Worm (Caenorhabditis elegans): ENCODE measurements around the gene F53A2.9.

The F53A2.9 gene

ce11 chrIII:13348891-13349290 lies 10.3 kb downstream of the F53A2.9 start:
- TF ChIP-seq peb-1 (tag; optimal IDR thresholded peaks at IDR 0.05) (no peak), unc-62 (GFP tag; optimal IDR thresholded peaks at IDR 0.05) (no peak), skn-1 (tag; optimal IDR thresholded peaks at IDR 0.05) (no peak), fos-1 (tag; optimal IDR thresholded peaks at IDR 0.05) (no peak), alr-1 (tag; optimal IDR thresholded peaks at IDR 0.05) (no peak), ztf-11 (tag; optimal IDR thresholded peaks at IDR 0.05) (no peak), gmeb-1 (tag; optimal IDR thresholded peaks at IDR 0.05) (no peak), nhr-21 (tag; optimal IDR thresholded peaks at IDR 0.05) (no peak), ZK546.5 (tag; optimal IDR thresholded peaks at IDR 0.05) (no peak), crh-2 (tag; optimal IDR thresholded peaks at IDR 0.05) (no peak), mab-5 (tag; optimal IDR thresholded peaks at IDR 0.05) (no peak), F13H6.1 (tag; optimal IDR thresholded peaks at IDR 0.05) (no peak), nhr-129 (tag; optimal IDR thresholded peaks at IDR 0.05) (no peak), dmd-4 (tag; optimal IDR thresholded peaks at IDR 0.05) (no peak), unc-39 (tag; optimal IDR thresholded peaks at IDR 0.05) (no peak), elt-1 (tag; optimal IDR thresholded peaks at IDR 0.05) (no peak)

- TF ChIP-seq lin-13 (GFP tag; optimal IDR thresholded peaks at IDR 0.05) (no peak), ztf-4 (tag; optimal IDR thresholded peaks at IDR 0.05) (no peak), sma-9 (GFP tag; optimal IDR thresholded peaks at IDR 0.05) (peak; percentile 29), sma-9 (tag; optimal IDR thresholded peaks at IDR 0.05) (no peak), unc-55 (GFP tag; optimal IDR thresholded peaks at IDR 0.05) (peak; percentile 70), elt-3 (tag; optimal IDR thresholded peaks at IDR 0.05) (no peak), nhr-77 (tag; optimal IDR thresholded peaks at IDR 0.05) (no peak)
Measured at ce11 chrIII:13347782-13348327, 11.3 kb downstream of the F53A2.9 start.

DNA sequence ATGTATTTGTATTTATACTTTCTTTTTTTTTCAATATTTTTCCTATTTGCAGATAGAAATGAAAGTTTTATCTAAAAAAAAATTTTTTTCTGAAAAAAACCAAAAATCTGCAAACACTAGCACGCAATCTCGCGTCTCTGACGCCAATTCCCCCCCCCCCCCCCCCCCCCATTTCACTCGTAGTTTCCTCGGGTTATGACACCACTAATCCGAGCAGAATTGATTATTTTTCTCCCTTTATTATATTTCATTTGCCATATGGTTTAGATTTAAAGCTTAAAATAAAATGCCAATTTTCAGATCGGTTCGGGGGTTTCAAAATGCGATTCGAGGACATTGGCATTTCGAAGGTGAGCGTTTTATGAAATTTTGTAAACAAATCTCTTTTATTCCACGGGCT lies 12.4 kb downstream of the F53A2.9 start, which contains the start of gene mtm-6:
Gene mtm-6, plus strand, starts transcription at position 301 of the 400 bp plus-strand sequence.
- TF ChIP-seq C34F6.9 (tag; optimal IDR thresholded peaks at IDR 0.05), result no peak
- no peak for TF ChIP-seq lin-13 (GFP tag; optimal IDR thresholded peaks at IDR 0.05)
- no peak for TF ChIP-seq ztf-11 (tag; optimal IDR thresholded peaks at IDR 0.05)
- TF ChIP-seq egl-27 (tag; optimal IDR thresholded peaks at IDR 0.05), result no peak
- no peak for TF ChIP-seq ZK546.5 (tag; optimal IDR thresholded peaks at IDR 0.05)
- no peak for TF ChIP-seq elt-1 (tag; optimal IDR thresholded peaks at IDR 0.05)
- TF ChIP-seq Y55F3AM.14 (GFP tag; optimal IDR thresholded peaks at IDR 0.05), result no peak
- TF ChIP-seq ceh-16 (tag; optimal IDR thresholded peaks at IDR 0.05), result no peak
- no peak for TF ChIP-seq nhr-12 (tag; optimal IDR thresholded peaks at IDR 0.05)
- no peak for TF ChIP-seq zag-1 (tag; optimal IDR thresholded peaks at IDR 0.05)
- no peak for TF ChIP-seq mdl-1 (tag; optimal IDR thresholded peaks at IDR 0.05)
- no peak for TF ChIP-seq fos-1 (tag; optimal IDR thresholded peaks at IDR 0.05)
- no peak for TF ChIP-seq aly-2 (tag; optimal IDR thresholded peaks at IDR 0.05)
- no peak for TF ChIP-seq lsy-2 (tag; optimal IDR thresholded peaks at IDR 0.05)
- no peak for TF ChIP-seq nhr-21 (tag; optimal IDR thresholded peaks at IDR 0.05)
- no peak for TF ChIP-seq gmeb-1 (tag; optimal IDR thresholded peaks at IDR 0.05)
- no peak for TF ChIP-seq mbf-1 (tag; optimal IDR thresholded peaks at IDR 0.05)
- TF ChIP-seq alr-1 (tag; optimal IDR thresholded peaks at IDR 0.05), result no peak
- no peak for TF ChIP-seq ceh-82 (tag; optimal IDR thresholded peaks at IDR 0.05)
- TF ChIP-seq unc-55 (GFP tag; optimal IDR thresholded peaks at IDR 0.05), result no peak

ce11 chrIII:13344538-13345136 lies 14.5 kb downstream of the F53A2.9 start, which contains the start of gene acaa-2:
Gene acaa-2, plus strand, starts transcription at chrIII:13344937.
- TF ChIP-seq nhr-25 (tag; optimal IDR thresholded peaks at IDR 0.05) (peak; percentile 13), lsy-2 (tag; optimal IDR thresholded peaks at IDR 0.05) (peak in 1 of 2 experiments; percentile 43), nhr-237 (tag; optimal IDR thresholded peaks at IDR 0.05) (no peak), sma-3 (GFP tag; optimal IDR thresholded peaks at IDR 0.05) (peak; percentile 8), unc-55 (GFP tag; optimal IDR thresholded peaks at IDR 0.05) (peak; percentile 33), alr-1 (tag; optimal IDR thresholded peaks at IDR 0.05) (no peak), sma-9 (GFP tag; optimal IDR thresholded peaks at IDR 0.05) (no peak), sma-9 (tag; optimal IDR thresholded peaks at IDR 0.05) (no peak), lin-39 (tag; optimal IDR thresholded peaks at IDR 0.05) (no peak), nhr-10 (tag; optimal IDR thresholded peaks at IDR 0.05) (no peak), unc-39 (tag; optimal IDR thresholded peaks at IDR 0.05) (no peak), C34F6.9 (tag; optimal IDR thresholded peaks at IDR 0.05) (peak; percentile 42), aly-2 (tag; optimal IDR thresholded peaks at IDR 0.05) (no peak), fos-1 (tag; optimal IDR thresholded peaks at IDR 0.05) (peak; percentile 45), blmp-1 (tag; optimal IDR thresholded peaks at IDR 0.05; ENCODE audit: insufficient read depth) (no peak), gmeb-1 (tag; optimal IDR thresholded peaks at IDR 0.05) (peak; percentile 24), crh-2 (tag; optimal IDR thresholded peaks at IDR 0.05) (peak; percentile 61), ceh-82 (tag; optimal IDR thresholded peaks at IDR 0.05) (no peak)
